Worm (Caenorhabditis elegans): ENCODE data around the gene decr-1.2.

ce11 chrII:8540412-8540811, 5.0 kb upstream of the decr-1.2 start, which contains the start of gene pqn-73:
- TF ChIP-seq ztf-29 (GFP tag; IDR thresholded peaks at IDR 0.05), result no peak
- TF ChIP-seq ztf-23 (GFP tag; IDR thresholded peaks at IDR 0.05), result no peak
- no peak for TF ChIP-seq klf-2 (GFP tag; conservative IDR thresholded peaks at IDR 0.05)
- no peak for TF ChIP-seq tab-1 (GFP tag; IDR thresholded peaks at IDR 0.05)
- no peak for TF ChIP-seq flt-1 (GFP tag; IDR thresholded peaks at IDR 0.05)
- TF ChIP-seq cog-1 (tag; optimal IDR thresholded peaks at IDR 0.05), result no peak
- no peak for TF ChIP-seq ref-1 (GFP tag; conservative IDR thresholded peaks at IDR 0.05)
- no peak for TF ChIP-seq T22C8.4 (GFP tag; IDR thresholded peaks at IDR 0.05)
- TF ChIP-seq med-1 (GFP tag; optimal IDR thresholded peaks at IDR 0.05; ENCODE audit: insufficient read depth), result no peak
